Fruit fly (Drosophila melanogaster) whole organism, embryonic: ENCODE data around the gene CG43273.

ENCODE experiments used
- Abd-B ChIP-seq: fragments of 200-800 bp; sonication (Bioruptor generic); optimal IDR thresholded peaks from 2 replicates; lab custom pipeline; 2018; ENCODE audit warnings: missing biosample characterization, mild to moderate bottlenecking, missing genetic modification characterization, moderate library complexity
- Aef1 ChIP-seq: fragments of 200-800 bp; sonication (Bioruptor generic); IDR thresholded peaks from 3 replicates; pipeline ENCODE4 v1.3.6; 2022; ENCODE audit warnings: missing biosample characterization, missing genetic modification characterization
- Awh ChIP-seq: fragments of 200-800 bp; sonication (Bioruptor generic); IDR thresholded peaks from 2 replicates; pipeline ENCODE4, ENCODE4 v1.3.6; 2022; ENCODE audit warnings: missing biosample characterization, missing genetic modification characterization
- BEAF-32 ChIP-seq: fragments of 200-800 bp; sonication (Bioruptor generic); optimal IDR thresholded peaks from 3 replicates; lab custom pipeline; 2017; ENCODE audit warnings: missing biosample characterization, missing genetic modification characterization, mild to moderate bottlenecking, moderate library complexity, missing genetic modification reagents
- Bgb ChIP-seq: fragments of 200-800 bp; sonication (Bioruptor generic); IDR thresholded peaks from 2 replicates; pipeline ENCODE4 v1.3.6; 2022; ENCODE audit warnings: missing biosample characterization, missing genetic modification characterization; ENCODE audit not compliant: partially characterized antibody
- CG10274 ChIP-seq: fragments of 200-800 bp; sonication (Bioruptor generic); optimal IDR thresholded peaks from 3 replicates; lab custom pipeline; 2017; ENCODE audit warnings: missing biosample characterization, mild to moderate bottlenecking, missing genetic modification characterization
- CG10462 ChIP-seq: fragments of 200-800 bp; sonication (Bioruptor generic); optimal IDR thresholded peaks from 2 replicates; lab custom pipeline; 2016; ENCODE audit warnings: missing biosample characterization, missing genetic modification characterization
- CG11085 ChIP-seq: fragments of 200-800 bp; sonication (Bioruptor generic); IDR thresholded peaks from 2 replicates; pipeline ENCODE4 v1.3.6; 2022; ENCODE audit warnings: missing biosample characterization, missing genetic modification characterization
- CG11560 ChIP-seq: fragments of 200-800 bp; sonication (Bioruptor generic); IDR thresholded peaks from 3 replicates; pipeline ENCODE4 v1.3.6; 2022; ENCODE audit warnings: missing biosample characterization, missing genetic modification characterization
- CG12236 ChIP-seq: fragments of 200-800 bp; sonication (Bioruptor generic); optimal IDR thresholded peaks from 2 replicates; lab custom pipeline; 2016; ENCODE audit warnings: missing biosample characterization, missing genetic modification characterization
- CG1233 ChIP-seq: fragments of 200-800 bp; sonication (Bioruptor generic); optimal IDR thresholded peaks from 4 replicates; lab custom pipeline; 2018; ENCODE audit warnings: missing biosample characterization, mild to moderate bottlenecking, missing genetic modification characterization
- CG14014 ChIP-seq: fragments of 200-800 bp; sonication (Bioruptor generic); IDR thresholded peaks from 2 replicates; pipeline ENCODE4 v1.3.6; 2022; ENCODE audit warnings: missing biosample characterization, missing genetic modification characterization
- CG14441 ChIP-seq: fragments of 200-800 bp; sonication (Bioruptor generic); IDR thresholded peaks from 2 replicates; pipeline ENCODE4 v1.3.6; 2022; ENCODE audit warnings: missing biosample characterization, missing genetic modification characterization
- CG2712 ChIP-seq: fragments of 200-800 bp; optimal IDR thresholded peaks from 3 replicates; lab custom pipeline; 2019; ENCODE audit warnings: missing biosample characterization, mild to moderate bottlenecking, missing genetic modification characterization, moderate library complexity
- CG30020 ChIP-seq: fragments of 200-800 bp; optimal IDR thresholded peaks from 2 replicates; lab custom pipeline; 2019; ENCODE audit warnings: missing biosample characterization, mild to moderate bottlenecking, missing genetic modification characterization, moderate library complexity
- CG3163 ChIP-seq: fragments of 200-800 bp; sonication (Bioruptor generic); optimal IDR thresholded peaks from 3 replicates; lab custom pipeline; 2016; ENCODE audit warnings: missing biosample characterization, missing genetic modification characterization
- CG32767 ChIP-seq: fragments of 200-800 bp; sonication (Bioruptor generic); IDR thresholded peaks from 2 replicates; pipeline ENCODE4 v1.3.6; 2022; ENCODE audit warnings: missing biosample characterization, missing genetic modification characterization
- CG34422 ChIP-seq: fragments of 200-800 bp; sonication (Bioruptor generic); IDR thresholded peaks from 3 replicates; pipeline ENCODE4 v1.3.6; 2022; ENCODE audit warnings: missing biosample characterization, missing genetic modification characterization
- CG3847 ChIP-seq: fragments of 200-800 bp; sonication (Bioruptor generic); IDR thresholded peaks from 2 replicates; pipeline ENCODE4 v1.3.6; 2022; ENCODE audit warnings: missing biosample characterization, missing genetic modification characterization
- CG6689 ChIP-seq: fragments of 200-800 bp; sonication (Bioruptor generic); IDR thresholded peaks from 2 replicates; pipeline ENCODE4 v1.3.6; 2022; ENCODE audit warnings: missing biosample characterization, missing genetic modification characterization
- CG8359 ChIP-seq: fragments of 200-800 bp; sonication (Bioruptor generic); optimal IDR thresholded peaks from 2 replicates; lab custom pipeline; 2017; ENCODE audit warnings: missing biosample characterization, mild to moderate bottlenecking, missing genetic modification characterization, borderline replicate concordance
- CG8924 ChIP-seq: fragments of 200-800 bp; optimal IDR thresholded peaks from 3 replicates; lab custom pipeline; 2019; ENCODE audit warnings: missing biosample characterization, mild to moderate bottlenecking, missing genetic modification characterization, moderate library complexity
- E2f1 ChIP-seq: fragments of 200-800 bp; sonication (Bioruptor generic); IDR thresholded peaks from 2 replicates; pipeline ENCODE4 v1.3.6; 2022; ENCODE audit warnings: missing biosample characterization, missing genetic modification characterization
- ERR ChIP-seq: fragments of 200-800 bp; sonication (Bioruptor generic); optimal IDR thresholded peaks from 2 replicates; lab custom pipeline; 2016; ENCODE audit warnings: missing biosample characterization, missing genetic modification characterization
- Fer1 ChIP-seq: fragments of 200-800 bp; sonication (Bioruptor generic); optimal IDR thresholded peaks from 2 replicates; lab custom pipeline; 2017; ENCODE audit warnings: missing biosample characterization, mild to moderate bottlenecking, missing genetic modification characterization
- GATAe ChIP-seq: fragments of 200-800 bp; sonication (Bioruptor generic); conservative IDR thresholded peaks from 2 replicates; pipeline ENCODE4 v1.3.6; 2022; ENCODE audit warnings: missing biosample characterization, missing genetic modification characterization
- HLHmδ ChIP-seq: fragments of 200-800 bp; sonication (Bioruptor generic); optimal IDR thresholded peaks from 2 replicates; lab custom pipeline; 2018; ENCODE audit warnings: missing biosample characterization, mild to moderate bottlenecking, missing genetic modification characterization, moderate library complexity
- MTF-1 ChIP-seq: fragments of 200-800 bp; sonication (Bioruptor generic); optimal IDR thresholded peaks from 2 replicates; lab custom pipeline; 2018; ENCODE audit warnings: missing biosample characterization, mild to moderate bottlenecking, missing genetic modification characterization, borderline replicate concordance
- NC2α ChIP-seq: fragments of 200-800 bp; sonication (Bioruptor generic); optimal IDR thresholded peaks from 2 replicates; lab custom pipeline; 2016; ENCODE audit warnings: missing biosample characterization, missing genetic modification characterization
- Optix ChIP-seq: fragments of 200-800 bp; sonication (Bioruptor generic); IDR thresholded peaks from 3 replicates; pipeline ENCODE4 v1.3.6; 2022; ENCODE audit warnings: missing biosample characterization, missing genetic modification characterization
- Rx ChIP-seq: fragments of 200-800 bp; sonication (Bioruptor generic); IDR thresholded peaks from 2 replicates; pipeline ENCODE4 v1.3.6; 2022; ENCODE audit warnings: missing biosample characterization, missing genetic modification characterization
- Six4 ChIP-seq: fragments of 200-800 bp; sonication (Bioruptor generic); optimal IDR thresholded peaks from 2 replicates; lab custom pipeline; 2016; ENCODE audit warnings: missing biosample characterization, missing genetic modification characterization
- TFAM ChIP-seq: fragments of 200-800 bp; sonication (Bioruptor generic); optimal IDR thresholded peaks from 2 replicates; lab custom pipeline; 2017; ENCODE audit warnings: missing biosample characterization, missing genetic modification characterization, inconsistent platforms
- ac ChIP-seq: fragments of 200-800 bp; sonication (Bioruptor generic); optimal IDR thresholded peaks from 3 replicates; lab custom pipeline; 2017; ENCODE audit warnings: missing biosample characterization, mild to moderate bottlenecking, missing genetic modification characterization
- amos ChIP-seq: fragments of 200-800 bp; sonication (Bioruptor generic); IDR thresholded peaks from 2 replicates; pipeline ENCODE4 v1.3.6; 2022; ENCODE audit warnings: missing biosample characterization, missing genetic modification characterization; ENCODE audit not compliant: partially characterized antibody
- btn ChIP-seq: fragments of 200-800 bp; sonication (Bioruptor generic); optimal IDR thresholded peaks from 2 replicates; lab custom pipeline; 2016; ENCODE audit warnings: missing biosample characterization, missing genetic modification characterization
- cad ChIP-seq: fragments of >200 bp; optimal IDR thresholded peaks from 2 replicates; lab custom pipeline; 2017; ENCODE audit warnings: missing biosample characterization, missing genetic modification characterization
- cas ChIP-seq: fragments of 200-800 bp; sonication (Bioruptor generic); IDR thresholded peaks from 2 replicates; pipeline ENCODE4 v1.3.6; 2022; ENCODE audit warnings: missing biosample characterization, missing genetic modification characterization
- crol ChIP-seq: fragments of 200-800 bp; sonication (Bioruptor generic); IDR thresholded peaks from 2 replicates; pipeline ENCODE4 v1.3.6; 2022; ENCODE audit warnings: missing biosample characterization, missing genetic modification characterization
- crp ChIP-seq, 2 experiments: fragments of 200-800 bp; sonication (Bioruptor generic); optimal IDR thresholded peaks; 2 replicates in 1 of 2; 3 replicates in 1 of 2; lab custom pipeline; 2017; ENCODE audit warnings: missing biosample characterization in 2 of 2, missing genetic modification characterization in 2 of 2, mild to moderate bottlenecking in 1 of 2, moderate library complexity in 1 of 2
- ewg ChIP-seq: fragments of 200-800 bp; sonication (Bioruptor generic); optimal IDR thresholded peaks from 3 replicates; lab custom pipeline; 2017; ENCODE audit warnings: mild to moderate bottlenecking, missing biosample characterization, missing genetic modification reagents, missing genetic modification characterization
- fd64A ChIP-seq: fragments of 200-800 bp; sonication (Bioruptor generic); optimal IDR thresholded peaks from 3 replicates; lab custom pipeline; 2018; ENCODE audit warnings: missing biosample characterization, mild to moderate bottlenecking, missing genetic modification characterization
- grn ChIP-seq: fragments of 200-800 bp; sonication (Bioruptor generic); optimal IDR thresholded peaks from 3 replicates; lab custom pipeline; 2017; ENCODE audit warnings: missing biosample characterization, missing genetic modification characterization
- jing ChIP-seq: fragments of 200-800 bp; sonication (Bioruptor generic); optimal IDR thresholded peaks from 2 replicates; lab custom pipeline; 2018; ENCODE audit warnings: missing biosample characterization, mild to moderate bottlenecking, missing genetic modification characterization
- jumu ChIP-seq: fragments of 200-800 bp; sonication (Bioruptor generic); optimal IDR thresholded peaks from 3 replicates; lab custom pipeline; 2016; ENCODE audit warnings: missing biosample characterization, missing genetic modification characterization
- psq ChIP-seq: fragments of 200-800 bp; sonication (Bioruptor generic); optimal IDR thresholded peaks from 2 replicates; lab custom pipeline; 2017; ENCODE audit warnings: missing biosample characterization, missing genetic modification characterization
- schlank ChIP-seq: fragments of 200-800 bp; sonication (Bioruptor generic); optimal IDR thresholded peaks from 2 replicates; lab custom pipeline; 2018; ENCODE audit warnings: missing biosample characterization, mild to moderate bottlenecking, missing genetic modification characterization
- scrt ChIP-seq: fragments of 200-800 bp; sonication (Bioruptor generic); optimal IDR thresholded peaks from 2 replicates; lab custom pipeline; 2018; ENCODE audit warnings: missing biosample characterization, mild to moderate bottlenecking, missing genetic modification characterization, moderate library complexity
- tll ChIP-seq, 2 experiments: fragments of 200-800 bp in 1 of 2; fragments of >200 bp in 1 of 2; sonication (Bioruptor generic) in 1 of 2; optimal IDR thresholded peaks; 2 replicates each; lab custom pipeline; 2017 to 2019; ENCODE audit warnings: missing biosample characterization in 2 of 2, missing genetic modification characterization in 2 of 2, mild to moderate bottlenecking in 1 of 2, moderate library complexity in 1 of 2
- vfl ChIP-seq: fragments of 200-800 bp; sonication (Bioruptor generic); optimal IDR thresholded peaks from 2 replicates; lab custom pipeline; 2016; ENCODE audit warnings: missing biosample characterization, missing genetic modification characterization
- vnd ChIP-seq: fragments of 200-800 bp; sonication (Bioruptor generic); IDR thresholded peaks from 3 replicates; pipeline ENCODE4 v1.3.6; 2022; ENCODE audit warnings: missing biosample characterization, missing genetic modification characterization; ENCODE audit not compliant: partially characterized antibody

The CG43273 gene

dm6 chr3R:24829887-24830351 lies at the start of gene CG43273, which contains the start of gene Kaz (continued):
- TF ChIP-seq CG34422 (GFP tag; lab: Robert Waterston, UW): 0 out of 3 replicates have a peak, but pooled peaks have one; percentile 52
- TF ChIP-seq vnd (GFP tag; lab: Robert Waterston, UW): no peak
- no peak for TF ChIP-seq amos (GFP tag; lab: Robert Waterston, UW)
- no peak for TF ChIP-seq HLHmδ (GFP tag; lab: Kevin White, UChicago)
- TF ChIP-seq grn (GFP tag; lab: Kevin White, UChicago): no peak
- no peak for TF ChIP-seq Optix (GFP tag; lab: Robert Waterston, UW)
- TF ChIP-seq Aef1: peak; percentile 12; the same call in 1 of the 3 replicates
- TF ChIP-seq CG3847 (GFP tag; lab: Robert Waterston, UW): peak; percentile 75
- TF ChIP-seq Awh: no peak
- TF ChIP-seq Abd-B (GFP tag; lab: Kevin White, UChicago): peak; percentile 81
- TF ChIP-seq Six4: peak; percentile 40
- TF ChIP-seq NC2α (GFP tag; lab: Kevin White, UChicago): no peak
- TF ChIP-seq jing (GFP tag; lab: Kevin White, UChicago): no peak
- TF ChIP-seq tll (GFP tag; optimal IDR thresholded peaks at IDR 0.05; lab: Kevin White, UChicago): peak in 1 of 2 experiments; percentile 28
- no peak for TF ChIP-seq fd64A (GFP tag; lab: Kevin White, UChicago)
- peak; percentile 27 for TF ChIP-seq BEAF-32 (GFP tag; lab: Kevin White, UChicago)
- TF ChIP-seq CG8924 (tag; lab: Kevin White, UChicago): peak; percentile 74
- no peak for TF ChIP-seq Fer1 (GFP tag; lab: Kevin White, UChicago)
- peak; percentile 43 for TF ChIP-seq psq (GFP tag; lab: Kevin White, UChicago)
- peak; percentile 44 for TF ChIP-seq CG10462 (GFP tag; lab: Kevin White, UChicago)
- no peak for TF ChIP-seq CG6689 (GFP tag; lab: Robert Waterston, UW)
- no peak for TF ChIP-seq cas
- no peak for TF ChIP-seq btn (GFP tag; lab: Kevin White, UChicago)
- peak; percentile 70 for TF ChIP-seq CG2712 (tag; lab: Kevin White, UChicago)
- no peak for TF ChIP-seq schlank (tag; lab: Kevin White, UChicago)
- TF ChIP-seq MTF-1: no peak
- TF ChIP-seq CG32767: no peak; the same call in 1 of the 2 replicates
- TF ChIP-seq CG8359 (GFP tag; lab: Kevin White, UChicago): no peak
- TF ChIP-seq CG30020 (tag; lab: Kevin White, UChicago): peak; percentile 68
- TF ChIP-seq Bgb (GFP tag; lab: Robert Waterston, UW): no peak
- TF ChIP-seq jumu (GFP tag; lab: Kevin White, UChicago): no peak
- no peak for TF ChIP-seq CG11085 (GFP tag; lab: Robert Waterston, UW)
- peak; percentile 22 for TF ChIP-seq CG1233
- no peak for TF ChIP-seq CG10274 (GFP tag; lab: Kevin White, UChicago)
- no peak for TF ChIP-seq E2f1
- TF ChIP-seq TFAM (GFP tag; lab: Kevin White, UChicago): no peak
- no peak for TF ChIP-seq CG12236 (GFP tag; lab: Kevin White, UChicago)
- no peak for TF ChIP-seq ERR
- no peak for TF ChIP-seq crol (GFP tag; lab: Robert Waterston, UW)
- no peak for TF ChIP-seq vfl (GFP tag; lab: Kevin White, UChicago)
- TF ChIP-seq cad: no peak
- no peak for TF ChIP-seq CG14441 (GFP tag; lab: Robert Waterston, UW)
- TF ChIP-seq ac (GFP tag; lab: Kevin White, UChicago): no peak
- TF ChIP-seq CG11560: no peak
- peak; percentile 42 for TF ChIP-seq scrt (GFP tag; lab: Kevin White, UChicago)
- peak; percentile 54 for TF ChIP-seq ewg (GFP tag; lab: Kevin White, UChicago)
- TF ChIP-seq Rx: no peak
- no peak for TF ChIP-seq GATAe
- peak; percentile 60; the same call in 1 of the 2 replicates for TF ChIP-seq CG14014 (GFP tag; lab: Robert Waterston, UW)
- no peak for TF ChIP-seq CG3163 (GFP tag; lab: Kevin White, UChicago)
- peak; percentile 34 to 89 for TF ChIP-seq crp (GFP tag; optimal IDR thresholded peaks at IDR 0.05; lab: Kevin White, UChicago)
